Fruit fly (Drosophila melanogaster): ENCODE data around the gene CG6296.

DNA sequence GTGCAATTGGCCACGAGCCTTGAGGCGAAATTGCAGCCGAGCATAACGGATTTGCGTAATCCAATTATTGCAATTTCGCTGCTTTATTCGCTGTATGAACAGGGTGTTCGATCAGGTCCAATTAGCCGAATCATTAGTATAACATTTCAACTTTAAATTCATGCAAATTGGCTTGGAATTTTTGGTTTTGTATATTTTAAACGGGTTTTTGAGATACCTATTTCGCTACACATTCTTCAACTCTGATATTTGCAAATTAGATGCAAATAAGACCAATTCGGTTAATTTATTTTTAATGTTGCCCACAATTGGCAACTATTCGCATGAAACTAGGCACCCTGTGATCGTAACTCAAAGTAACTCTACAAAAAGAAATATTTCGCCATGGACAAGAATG is 51.8 kb downstream of the CG6296 start:
- TF ChIP-seq CG1620 (GFP tag; optimal IDR thresholded peaks at IDR 0.05) (peak; percentile 92), cnc (optimal IDR thresholded peaks at IDR 0.05) (no peak), CG7101 (tag; optimal IDR thresholded peaks at IDR 0.05) (peak; percentile 82), tj (GFP tag; optimal IDR thresholded peaks at IDR 0.05) (peak; percentile 70), bab1 (GFP tag; optimal IDR thresholded peaks at IDR 0.05) (peak; percentile 99), kay (GFP tag; ENCODE audit: borderline replicate concordance) (no peak), Crg-1 (GFP tag; optimal IDR thresholded peaks at IDR 0.05) (peak; percentile 91), ovo (GFP tag; optimal IDR thresholded peaks at IDR 0.05) (no peak), Mnt (GFP tag; optimal IDR thresholded peaks at IDR 0.05) (peak; percentile 35), pad (GFP tag; optimal IDR thresholded peaks at IDR 0.05) (peak; percentile 73)
